Fruit fly (Drosophila melanogaster): ENCODE results near the gene Taf9.

Taf9 gene

DNA sequence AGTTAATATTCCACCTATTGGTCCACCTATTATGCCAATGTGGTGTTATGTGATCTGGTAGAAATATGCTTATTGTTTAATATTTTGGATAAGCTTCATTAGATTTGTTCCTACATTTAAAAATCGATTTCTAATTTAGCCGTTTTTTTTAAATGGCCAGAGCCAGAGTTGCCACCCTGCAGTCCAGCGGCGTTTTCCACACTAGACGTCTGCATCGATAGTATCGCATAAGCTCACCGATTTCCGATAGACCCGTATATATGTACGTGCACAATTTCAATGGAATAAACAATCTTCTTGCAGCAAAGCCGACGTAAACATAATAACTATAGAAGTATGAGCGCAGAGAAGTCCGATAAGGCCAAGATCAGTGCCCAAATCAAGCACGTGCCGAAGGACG lies at the start of gene Taf9:
Gene Taf9 (plus strand): TSS at position 239 of the 400 bp plus-strand sequence.
- no peak for TF ChIP-seq CG17801 (GFP tag; optimal IDR thresholded peaks at IDR 0.05; ENCODE audit: partially characterized antibody)

DNA sequence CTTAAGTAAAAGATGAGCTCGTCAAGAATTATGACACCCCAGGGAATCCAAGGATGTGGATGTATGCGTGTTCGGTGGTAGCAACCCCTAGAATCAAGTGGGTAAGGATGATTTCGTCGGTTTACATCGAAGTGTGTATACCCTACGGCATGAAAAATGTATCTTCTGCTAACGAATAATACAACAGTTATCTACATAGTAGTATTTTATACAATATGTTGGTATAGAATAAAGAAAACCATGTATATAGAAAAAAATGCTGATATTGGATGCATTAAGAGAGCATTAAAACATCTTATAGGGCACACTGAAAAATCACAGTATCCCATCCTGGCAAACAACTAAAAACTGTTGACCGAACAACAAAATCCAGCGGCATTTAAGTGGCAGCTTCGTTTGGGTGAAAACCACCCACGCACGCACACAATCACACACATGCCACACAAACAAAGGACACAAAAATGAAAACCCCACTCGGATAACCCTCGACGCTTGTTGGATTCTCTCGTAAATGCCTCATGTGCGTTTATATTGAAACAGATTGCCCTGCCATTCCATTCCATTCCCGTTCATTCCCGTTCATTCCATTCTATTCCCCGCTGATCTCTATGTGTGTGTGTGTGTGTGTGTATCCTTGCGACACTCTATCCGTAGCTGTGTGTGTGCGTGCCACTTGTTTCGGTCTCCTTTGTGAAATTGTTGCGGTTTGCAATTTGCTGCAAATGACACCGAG lies 42.7 kb upstream of the Taf9 start:
- no peak for TF ChIP-seq CG17801 (GFP tag; optimal IDR thresholded peaks at IDR 0.05; ENCODE audit: partially characterized antibody)

DNA sequence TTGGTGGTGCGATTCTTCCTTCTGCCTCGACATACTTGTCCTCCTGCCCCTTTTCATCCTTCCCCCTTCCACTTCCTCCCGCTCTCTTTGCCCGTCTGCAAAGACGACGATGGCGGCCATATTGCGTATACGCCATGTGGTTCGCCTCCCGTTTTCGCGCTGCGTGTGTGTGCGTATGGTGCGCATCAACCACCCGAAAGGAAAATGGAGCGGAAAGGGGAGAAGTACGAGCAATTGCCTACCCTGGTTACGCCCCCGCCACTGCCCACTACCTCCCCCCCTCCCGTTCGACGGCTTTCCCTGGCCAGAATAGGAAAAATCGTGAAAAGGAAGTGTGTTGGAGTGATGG lies 42.2 kb upstream of the Taf9 start:
- no peak for TF ChIP-seq CG17801 (GFP tag; optimal IDR thresholded peaks at IDR 0.05; ENCODE audit: partially characterized antibody)

DNA sequence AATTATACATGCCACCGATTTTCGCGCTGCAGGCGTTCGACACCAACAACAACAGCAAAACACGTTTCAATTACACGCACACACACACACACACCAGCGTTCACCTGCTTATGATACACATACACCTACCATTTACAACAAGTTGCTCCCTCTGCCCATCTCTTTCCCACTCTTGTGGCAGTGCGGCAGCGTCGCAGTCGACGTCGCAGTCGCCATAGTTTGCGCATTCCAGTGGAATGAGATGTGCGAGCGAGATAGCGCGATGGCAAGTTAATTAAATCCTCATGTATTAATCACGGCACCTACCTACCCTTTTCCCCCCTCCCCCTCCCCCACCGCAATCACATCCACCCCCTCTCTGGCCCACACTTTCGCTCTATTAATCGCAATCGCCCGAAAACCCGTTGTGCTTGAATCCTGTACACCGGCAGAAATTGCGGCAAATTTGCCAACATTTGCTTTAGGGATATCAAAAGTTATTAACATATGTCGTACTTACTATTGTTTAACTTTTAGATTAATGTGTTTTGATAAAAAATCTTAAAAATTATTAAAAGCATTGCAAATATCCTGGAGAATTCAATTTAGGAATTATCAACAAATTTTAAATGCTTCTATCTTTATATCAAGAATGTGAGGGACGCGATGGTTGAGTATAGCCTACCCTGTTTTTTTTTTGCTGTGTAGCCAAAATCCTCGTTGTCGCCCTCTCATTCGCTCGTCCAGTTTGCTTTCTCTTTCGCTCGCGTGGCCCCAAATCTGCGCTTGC lies 39.4 kb upstream of the Taf9 start:
- no peak for TF ChIP-seq CG17801 (GFP tag; optimal IDR thresholded peaks at IDR 0.05; ENCODE audit: partially characterized antibody)

DNA sequence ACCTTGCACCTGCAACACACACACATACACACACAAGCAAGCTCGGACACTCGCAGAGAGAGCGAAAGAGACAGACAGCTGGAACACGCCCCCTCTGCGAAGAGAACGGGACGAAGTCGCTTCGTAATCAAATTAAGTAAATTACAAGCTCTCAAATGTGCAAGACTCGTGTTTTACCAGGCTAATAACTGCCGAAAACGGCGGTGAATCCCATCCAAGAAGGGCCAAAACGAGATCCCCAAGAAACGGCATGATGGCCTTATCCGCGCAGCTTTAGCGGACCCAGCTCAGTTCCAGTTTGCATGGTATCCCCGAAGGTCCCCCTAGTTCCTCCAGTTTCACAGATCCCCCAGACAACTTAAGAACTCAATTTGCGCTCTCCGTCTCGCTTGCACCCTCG lies 37.9 kb upstream of the Taf9 start:
- TF ChIP-seq CG17801 (GFP tag; optimal IDR thresholded peaks at IDR 0.05; ENCODE audit: partially characterized antibody): no peak

DNA sequence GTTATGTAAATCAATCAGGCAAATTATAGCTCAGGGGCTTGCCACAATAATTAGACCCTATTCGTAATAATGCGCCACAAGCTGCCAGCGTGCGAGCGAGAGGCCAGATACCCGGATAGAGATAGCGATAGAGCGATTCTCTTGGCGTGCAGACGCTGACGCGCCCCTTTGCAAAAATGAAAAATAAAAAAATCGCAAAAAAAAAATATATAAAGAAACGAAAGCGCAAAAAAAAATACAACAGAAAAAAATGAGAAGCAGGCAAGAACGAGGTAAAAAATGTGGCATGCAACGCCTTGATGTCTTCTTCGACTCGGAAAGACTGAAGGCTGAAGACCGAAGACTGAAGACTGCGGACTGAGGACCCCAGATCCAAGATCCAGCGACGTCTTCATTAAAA lies 35.6 kb upstream of the Taf9 start:
- no peak for TF ChIP-seq CG17801 (GFP tag; optimal IDR thresholded peaks at IDR 0.05; ENCODE audit: partially characterized antibody)

DNA sequence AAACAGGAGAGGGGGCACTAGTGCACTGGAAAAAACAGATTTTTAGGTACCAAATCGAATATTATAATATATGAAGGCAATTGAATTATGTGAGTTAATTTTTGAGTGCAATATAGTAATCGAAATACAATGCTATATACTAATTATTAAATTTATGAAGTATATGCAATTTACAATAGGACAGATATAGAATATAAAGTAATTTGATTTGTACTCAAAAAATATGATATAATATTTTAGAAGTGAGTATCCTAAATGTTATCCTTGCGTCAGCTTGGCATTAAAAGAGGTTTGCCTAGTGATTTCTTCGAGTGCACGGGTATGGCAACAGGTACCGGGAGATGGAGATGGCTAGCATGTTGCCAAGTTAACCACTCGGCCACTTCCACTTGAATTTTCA lies 35.0 kb upstream of the Taf9 start:
- no peak for TF ChIP-seq CG17801 (GFP tag; optimal IDR thresholded peaks at IDR 0.05; ENCODE audit: partially characterized antibody)

DNA sequence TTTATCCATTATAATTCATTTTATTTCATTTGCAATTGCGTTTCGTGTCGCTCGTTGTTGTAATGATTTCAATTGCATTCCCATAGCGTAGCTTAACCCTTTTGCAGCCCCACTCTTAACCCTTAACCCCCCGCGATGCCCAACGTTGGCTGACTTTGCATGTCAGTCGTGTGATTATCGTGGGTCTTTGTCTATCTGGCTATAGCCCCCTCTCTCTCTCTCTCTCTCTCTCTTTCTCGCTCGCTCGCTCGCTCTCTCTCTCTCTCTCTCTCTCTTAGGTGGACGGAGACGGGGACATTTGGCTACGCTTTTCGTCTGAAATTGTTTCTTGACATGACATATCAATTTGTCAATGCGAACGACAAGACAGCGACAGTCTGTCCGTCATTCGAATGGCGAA lies 29.8 kb upstream of the Taf9 start:
- TF ChIP-seq CG17801 (GFP tag; optimal IDR thresholded peaks at IDR 0.05; ENCODE audit: partially characterized antibody): no peak

DNA sequence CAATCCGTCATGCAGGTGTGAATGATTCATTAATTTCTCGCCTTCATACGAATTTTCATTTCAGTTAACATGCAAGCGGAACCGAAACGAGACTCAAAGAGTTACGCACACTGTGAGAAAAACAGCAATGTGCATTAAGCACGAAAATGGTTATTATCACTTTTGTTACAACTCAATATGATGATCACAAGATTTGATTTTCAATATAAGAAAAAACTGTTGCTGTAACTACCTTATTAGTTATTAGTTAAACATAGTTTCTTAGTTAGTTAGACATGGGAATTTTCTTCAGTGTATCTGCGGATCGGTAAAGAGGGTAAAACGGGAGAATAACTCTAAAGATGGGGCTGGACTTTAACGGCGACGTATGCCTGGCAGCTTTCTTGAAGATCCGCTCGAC lies 27.2 kb upstream of the Taf9 start:
- TF ChIP-seq CG17801 (GFP tag; optimal IDR thresholded peaks at IDR 0.05; ENCODE audit: partially characterized antibody): no peak

DNA sequence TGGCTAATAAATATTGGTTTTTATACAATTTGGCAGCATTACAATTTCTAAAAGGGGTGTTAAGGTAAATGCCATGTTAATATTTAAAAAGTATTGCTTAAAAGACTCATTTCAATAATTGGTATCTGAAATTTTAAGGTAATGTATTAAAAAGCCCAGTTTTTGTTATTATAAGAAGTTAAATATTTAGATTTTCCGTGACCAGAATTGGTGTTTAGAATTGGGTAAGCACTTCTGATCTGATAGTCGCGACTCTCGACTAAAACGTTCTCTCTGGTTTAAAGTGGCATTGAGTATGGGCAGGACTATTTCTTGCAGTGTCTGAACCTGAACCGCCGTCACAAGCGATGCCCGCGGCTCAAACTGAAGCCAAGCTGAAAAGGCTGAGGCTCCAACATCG lies 25.5 kb upstream of the Taf9 start:
- no peak for TF ChIP-seq CG17801 (GFP tag; optimal IDR thresholded peaks at IDR 0.05; ENCODE audit: partially characterized antibody)

DNA sequence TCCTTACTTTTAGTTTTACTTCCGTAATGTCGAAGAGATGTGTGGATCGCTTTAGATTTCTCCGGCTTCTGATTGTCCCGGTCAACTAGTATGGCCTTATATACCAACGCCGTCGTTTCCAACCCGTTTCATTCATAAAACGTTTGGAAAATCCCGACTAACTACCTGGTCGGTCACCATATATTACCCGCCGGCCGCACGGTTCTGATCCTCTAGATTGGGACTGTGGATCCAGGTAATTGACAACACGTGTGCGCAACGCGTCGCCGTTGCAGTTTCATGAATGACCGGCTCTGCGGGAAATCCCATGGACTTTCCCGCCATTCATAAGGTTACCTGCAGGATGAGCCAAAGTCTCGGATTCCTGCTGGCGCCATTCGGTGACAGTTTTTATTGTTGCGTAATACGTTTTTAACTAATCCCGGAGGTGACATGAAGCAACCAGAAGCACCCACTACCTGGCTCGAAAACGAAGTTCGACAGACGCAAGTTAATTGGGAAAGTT lies 22.3 kb upstream of the Taf9 start, which contains the start of gene CG12986:
Gene CG12986 (minus strand): TSS at position 51 of the 505 bp plus-strand sequence.
- no peak for TF ChIP-seq CG17801 (GFP tag; optimal IDR thresholded peaks at IDR 0.05; ENCODE audit: partially characterized antibody)

DNA sequence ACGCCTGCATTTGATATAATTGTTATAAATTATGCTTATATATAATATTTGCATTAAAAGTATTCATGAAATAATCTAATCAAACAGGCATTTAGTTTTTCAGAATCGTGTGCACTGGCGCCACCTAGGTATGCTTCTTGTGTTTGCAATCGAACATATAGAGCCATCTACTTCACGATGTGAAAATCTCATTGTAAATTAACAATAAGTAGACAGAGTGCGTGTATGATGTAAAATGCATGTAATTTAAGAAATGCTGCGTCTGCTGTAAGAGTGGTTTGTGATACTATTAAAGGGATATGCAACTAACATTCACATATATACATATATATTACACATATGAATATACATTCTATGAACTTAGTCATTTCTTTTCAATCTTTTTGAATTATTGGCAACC lies 21.7 kb upstream of the Taf9 start:
- TF ChIP-seq CG17801 (GFP tag; optimal IDR thresholded peaks at IDR 0.05; ENCODE audit: partially characterized antibody): no peak

DNA sequence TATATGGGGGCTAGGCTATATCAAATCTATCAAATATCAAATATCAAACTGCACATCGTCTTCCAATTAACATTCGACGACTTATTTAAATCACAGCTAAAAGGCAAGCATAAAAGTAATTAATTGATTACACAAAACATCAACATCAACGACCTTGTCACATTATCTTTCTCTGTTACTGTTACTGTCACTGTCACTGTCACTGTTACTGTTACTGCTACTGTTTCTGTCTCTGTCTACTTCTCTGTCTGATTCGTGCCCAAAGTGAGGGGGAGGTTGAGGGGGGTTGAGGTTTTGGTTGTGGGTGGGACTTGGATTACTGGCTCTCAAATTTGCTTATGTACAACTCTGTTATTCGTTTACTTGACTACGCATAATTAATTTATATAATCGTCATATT lies 20.5 kb upstream of the Taf9 start:
- no peak for TF ChIP-seq CG17801 (GFP tag; optimal IDR thresholded peaks at IDR 0.05; ENCODE audit: partially characterized antibody)

DNA sequence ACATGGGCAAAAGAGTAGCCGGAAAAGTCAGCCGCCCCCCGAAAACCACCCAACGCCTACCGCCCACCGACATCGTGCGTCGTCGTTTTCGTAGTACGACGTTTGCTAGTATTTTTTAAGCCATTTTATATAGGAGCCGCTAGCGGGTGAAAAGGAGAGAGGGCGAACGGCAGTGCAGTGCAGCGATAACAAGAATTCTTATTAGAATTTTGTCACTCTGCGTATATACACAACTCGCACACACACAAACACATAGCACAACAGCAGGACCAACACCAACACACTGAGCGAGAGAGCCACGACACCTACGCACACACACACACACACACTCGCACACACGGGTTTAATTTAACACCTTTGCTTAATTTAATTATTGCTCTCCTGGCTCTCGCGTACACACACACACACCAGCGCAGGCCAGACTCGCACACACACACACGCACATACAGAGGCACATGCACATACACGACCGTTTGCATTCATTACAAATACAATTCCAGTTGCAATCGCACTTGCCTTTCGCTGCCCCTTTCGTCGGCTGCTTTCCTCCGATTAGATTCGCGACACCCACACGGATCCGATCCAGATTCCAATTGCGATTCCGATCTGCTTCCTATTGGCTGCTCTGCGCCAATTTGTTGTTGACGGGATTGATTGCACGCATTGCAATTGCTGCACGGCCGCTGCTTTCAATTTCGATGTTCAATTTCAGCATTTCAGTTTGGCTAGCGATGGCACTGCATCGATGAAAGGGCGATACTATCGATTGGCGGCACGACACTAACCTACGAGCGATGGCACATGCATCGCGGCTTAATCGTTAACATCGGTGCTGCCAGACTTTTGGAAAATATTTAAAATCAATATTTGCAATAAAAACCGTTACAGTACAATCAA lies 14.9 kb upstream of the Taf9 start, which contains the start of gene Socs16D:
Gene Socs16D (minus strand): TSS at position 758 of the 897 bp plus-strand sequence.
- TF ChIP-seq CG17801 (GFP tag; optimal IDR thresholded peaks at IDR 0.05; ENCODE audit: partially characterized antibody): peak; percentile 61
